Worm (Caenorhabditis elegans): ENCODE results near the gene Y37D8A.2.

- TF ChIP-seq unc-39 (tag; optimal IDR thresholded peaks at IDR 0.05) = no peak
- TF ChIP-seq nhr-28 (tag; optimal IDR thresholded peaks at IDR 0.05) = no peak
- no peak for TF ChIP-seq unc-62 (GFP tag; optimal IDR thresholded peaks at IDR 0.05)
- peak; percentile 29 for TF ChIP-seq nhr-23 (tag; optimal IDR thresholded peaks at IDR 0.05)
Measured at ce11 chrIII:12838913-12839366, 18.9 kb downstream of the Y37D8A.2 start, which contains the start of gene Y37D8A.4.
